Worm (Caenorhabditis elegans): Measurements from ENCODE around the gene egg-1.

The egg-1 gene

DNA sequence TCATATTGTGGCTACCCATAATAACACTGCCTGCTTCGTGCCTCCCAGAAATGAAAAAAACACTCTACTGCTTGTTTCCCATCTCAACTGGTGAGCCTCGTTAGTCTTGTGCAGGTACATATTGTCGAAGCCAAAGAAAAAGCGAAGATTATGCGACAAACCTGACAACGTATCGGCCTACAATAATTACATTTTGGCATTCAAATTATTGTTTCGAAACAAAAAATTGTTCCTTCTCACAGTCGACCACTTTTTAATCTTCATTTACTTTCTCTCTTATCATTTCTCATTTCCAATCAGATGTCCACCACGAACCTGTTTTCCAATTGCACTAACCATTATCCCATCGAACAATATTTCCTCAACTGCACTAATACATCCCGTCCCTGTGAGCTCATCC is 15.1 kb downstream of the egg-1 start, which contains the start of gene B0244.15:
Gene B0244.15 (plus strand): TSS at position 301 of the 400 bp plus-strand sequence.
- TF ChIP-seq ZK185.1 (tag; optimal IDR thresholded peaks at IDR 0.05; ENCODE audit: poor library complexity, severe bottlenecking) (no peak), lir-1 (GFP tag; conservative IDR thresholded peaks at IDR 0.05) (no peak), ceh-40 (GFP tag; IDR thresholded peaks at IDR 0.05) (no peak)

DNA sequence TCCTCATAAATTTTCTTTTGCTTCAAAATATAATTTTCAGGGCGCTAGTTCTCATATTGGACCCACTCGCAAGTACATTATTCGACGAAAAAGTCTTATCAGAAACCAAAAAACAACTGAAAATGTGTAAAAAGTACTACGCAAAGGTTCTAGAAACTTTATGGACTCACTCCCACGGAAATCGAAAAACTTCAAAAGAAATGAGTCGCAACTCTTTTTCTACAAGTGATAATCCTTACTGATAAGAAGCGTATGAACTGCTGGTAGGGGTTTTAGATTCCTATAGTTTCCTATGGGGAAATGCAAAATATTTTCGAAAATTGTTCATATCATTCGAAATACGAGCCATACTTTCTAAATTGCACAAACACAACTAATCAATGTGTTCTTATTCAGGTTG is 16.6 kb downstream of the egg-1 start, which contains the start of gene B0244.5:
Gene B0244.5 (plus strand): TSS at position 301 of the 400 bp plus-strand sequence.
- no peak for TF ChIP-seq madf-10 (tag; optimal IDR thresholded peaks at IDR 0.05)
- TF ChIP-seq egl-18 (GFP tag; IDR thresholded peaks at IDR 0.05): no peak
- no peak for TF ChIP-seq cebp-2 (GFP tag; IDR thresholded peaks at IDR 0.05)
- TF ChIP-seq Y67H2A.10 (GFP tag; conservative IDR thresholded peaks at IDR 0.05): no peak
- TF ChIP-seq efl-1 (GFP tag; optimal IDR thresholded peaks at IDR 0.05): no peak
- TF ChIP-seq rec-8 (tag; optimal IDR thresholded peaks at IDR 0.05): no peak
- no peak for TF ChIP-seq nfya-2 (GFP tag; IDR thresholded peaks at IDR 0.05)

ce11 chrIII:5747185-5747584 is 19.2 kb downstream of the egg-1 start, which contains the start of gene B0244.4:
Gene B0244.4 (plus strand): TSS chrIII:5747485.
- TF ChIP-seq rpc-1 (optimal IDR thresholded peaks at IDR 0.05): no peak
- TF ChIP-seq rpc-1 (tag; optimal IDR thresholded peaks at IDR 0.05): no peak
- no peak for TF ChIP-seq cebp-1 (GFP tag; IDR thresholded peaks at IDR 0.05)
- TF ChIP-seq cebp-1 (tag; optimal IDR thresholded peaks at IDR 0.05): no peak
- TF ChIP-seq atf-7 (tag; optimal IDR thresholded peaks at IDR 0.05): no peak
- no peak for TF ChIP-seq nhr-27 (tag; optimal IDR thresholded peaks at IDR 0.05)
- no peak for TF ChIP-seq F52B5.7 (tag; optimal IDR thresholded peaks at IDR 0.05)
- no peak for TF ChIP-seq sdz-38 (tag; optimal IDR thresholded peaks at IDR 0.05)
- no peak for TF ChIP-seq ceh-40 (GFP tag; IDR thresholded peaks at IDR 0.05)
- no peak for TF ChIP-seq F57A8.1 (GFP tag; optimal IDR thresholded peaks at IDR 0.05)
- TF ChIP-seq T07F8.4 (tag; optimal IDR thresholded peaks at IDR 0.05): no peak
- TF ChIP-seq nfya-1 (tag; optimal IDR thresholded peaks at IDR 0.05; ENCODE audit: borderline replicate concordance, insufficient read depth): no peak
- no peak for TF ChIP-seq nhr-80 (tag; optimal IDR thresholded peaks at IDR 0.05)
- TF ChIP-seq lir-1 (GFP tag; conservative IDR thresholded peaks at IDR 0.05): no peak
- no peak for TF ChIP-seq B0336.3 (GFP tag; IDR thresholded peaks at IDR 0.05)
- TF ChIP-seq zfh-2 (GFP tag; conservative IDR thresholded peaks at IDR 0.05): no peak

DNA sequence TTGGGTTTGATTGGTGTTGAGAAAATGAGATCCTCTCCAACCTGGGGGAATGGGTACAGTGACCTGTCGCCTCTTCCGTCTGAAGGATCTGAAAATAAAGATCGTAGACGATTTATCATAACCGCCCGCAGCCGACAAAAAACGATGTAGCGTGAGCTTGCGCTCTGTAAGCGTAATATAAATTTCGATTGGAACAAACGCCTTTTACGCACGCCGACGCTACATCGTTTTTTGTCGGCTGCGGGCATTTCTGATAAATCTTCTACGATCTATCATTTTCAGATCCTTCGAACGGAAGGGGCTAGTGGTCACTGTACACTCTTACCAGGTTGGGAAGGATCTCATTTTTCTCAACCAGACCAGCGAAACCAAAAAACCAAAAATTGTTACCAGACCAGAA is 20.4 kb downstream of the egg-1 start:
- TF ChIP-seq Y67H2A.10 (GFP tag; conservative IDR thresholded peaks at IDR 0.05) (no peak), snpc-1.1 (tag; optimal IDR thresholded peaks at IDR 0.05; ENCODE audit: insufficient read depth) (peak; percentile 70), F22D6.2 (tag; optimal IDR thresholded peaks at IDR 0.05) (no peak), F37B4.10 (GFP tag; IDR thresholded peaks at IDR 0.05) (no peak), ets-4 (GFP tag; optimal IDR thresholded peaks at IDR 0.05) (no peak), snpc-4 (GFP tag; optimal IDR thresholded peaks at IDR 0.05) (no peak), snpc-4 (tag; optimal IDR thresholded peaks at IDR 0.05) (peak in 3 of 4 experiments; percentile 70 to 90 (median 90))

- TF ChIP-seq Y67H2A.10 (GFP tag; conservative IDR thresholded peaks at IDR 0.05): no peak
- no peak for TF ChIP-seq B0035.1 (tag; optimal IDR thresholded peaks at IDR 0.05)
- TF ChIP-seq C17E4.6 (GFP tag; IDR thresholded peaks at IDR 0.05): no peak
Observed at ce11 chrIII:5750503-5750902, 22.5 kb downstream of the egg-1 start.
